Worm (Caenorhabditis elegans): ENCODE results near the gene enri-2.

The enri-2 gene

ce11 chrX:14594825-14595224 lies 49.2 kb downstream of the enri-2 start, which contains the start of gene C44H4.8:
TSS of gene C44H4.8 (plus strand) at chrX:14595125.
- TF ChIP-seq ceh-8 (GFP tag; optimal IDR thresholded peaks at IDR 0.05) (no peak), nhr-11 (tag; optimal IDR thresholded peaks at IDR 0.05) (no peak), elt-3 (tag; optimal IDR thresholded peaks at IDR 0.05) (no peak), aha-1 (tag; optimal IDR thresholded peaks at IDR 0.05) (no peak), aly-2 (tag; optimal IDR thresholded peaks at IDR 0.05) (no peak), unc-98 (GFP tag; IDR thresholded peaks at IDR 0.05) (no peak), Y116A8C.19 (tag; optimal IDR thresholded peaks at IDR 0.05; ENCODE audit: borderline replicate concordance) (no peak), snpc-4 (tag; optimal IDR thresholded peaks at IDR 0.05) (no peak), alr-1 (tag; optimal IDR thresholded peaks at IDR 0.05; ENCODE audit: borderline replicate concordance) (no peak), zip-4 (GFP tag; optimal IDR thresholded peaks at IDR 0.05) (no peak), nhr-71 (tag; optimal IDR thresholded peaks at IDR 0.05) (no peak)

All from whole organism, L1 larva.